Worm (Caenorhabditis elegans): ENCODE data around the gene daf-15.

daf-15 gene

DNA sequence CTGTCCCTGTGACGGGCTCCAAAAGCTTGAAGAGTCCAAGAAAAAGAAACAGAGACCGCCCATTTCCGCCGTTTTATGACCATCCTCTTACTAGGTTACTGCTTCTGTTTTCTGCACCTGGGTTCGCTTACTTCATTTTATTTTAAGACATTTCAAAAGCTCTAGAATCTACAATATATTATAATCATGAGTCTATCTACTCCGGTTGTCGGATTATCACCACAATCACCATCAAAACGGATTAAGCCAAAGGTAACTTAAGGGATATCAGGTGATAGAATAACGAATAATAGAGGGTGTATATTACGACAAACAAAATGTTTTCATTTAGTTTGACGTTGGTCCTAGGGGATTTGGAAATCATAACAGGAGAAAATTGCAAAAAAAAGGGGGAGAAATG, 46.3 kb downstream of the daf-15 start:
- TF ChIP-seq ahr-1 (tag; optimal IDR thresholded peaks at IDR 0.05): no peak

DNA sequence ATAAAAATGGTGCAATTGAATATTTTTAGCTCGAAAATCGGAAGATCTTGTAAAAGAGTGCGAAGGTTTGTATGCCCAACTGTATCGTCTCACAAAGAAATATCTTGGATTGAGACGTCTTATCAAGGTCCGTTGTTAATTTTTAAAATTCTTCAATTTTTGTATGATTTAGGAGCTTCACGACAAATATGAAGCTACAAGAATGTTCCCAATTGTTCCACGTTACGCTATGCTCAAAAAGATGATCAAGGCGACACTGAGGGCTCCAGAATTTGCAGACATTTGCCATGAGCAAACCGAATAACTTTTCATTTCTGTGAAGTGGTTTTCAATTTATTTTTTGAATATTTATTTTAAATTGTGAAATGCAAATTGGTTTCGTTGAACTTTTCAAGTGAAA, 52.7 kb downstream of the daf-15 start:
- TF ChIP-seq hlh-13 (GFP tag; optimal IDR thresholded peaks at IDR 0.05): no peak
- TF ChIP-seq ztf-16 (tag; optimal IDR thresholded peaks at IDR 0.05): no peak
- no peak for TF ChIP-seq ceh-9 (tag; optimal IDR thresholded peaks at IDR 0.05)
- no peak for TF ChIP-seq unc-55 (GFP tag; optimal IDR thresholded peaks at IDR 0.05)
- no peak for TF ChIP-seq unc-86 (tag; optimal IDR thresholded peaks at IDR 0.05)
- TF ChIP-seq C38D4.7 (GFP tag; optimal IDR thresholded peaks at IDR 0.05): no peak
- TF ChIP-seq ceh-22 (tag; optimal IDR thresholded peaks at IDR 0.05): no peak
- no peak for TF ChIP-seq pros-1 (tag; optimal IDR thresholded peaks at IDR 0.05)
- TF ChIP-seq K02D7.2 (tag; optimal IDR thresholded peaks at IDR 0.05): no peak
- no peak for TF ChIP-seq fax-1 (tag; optimal IDR thresholded peaks at IDR 0.05)
- no peak for TF ChIP-seq pha-2 (tag; optimal IDR thresholded peaks at IDR 0.05)

DNA sequence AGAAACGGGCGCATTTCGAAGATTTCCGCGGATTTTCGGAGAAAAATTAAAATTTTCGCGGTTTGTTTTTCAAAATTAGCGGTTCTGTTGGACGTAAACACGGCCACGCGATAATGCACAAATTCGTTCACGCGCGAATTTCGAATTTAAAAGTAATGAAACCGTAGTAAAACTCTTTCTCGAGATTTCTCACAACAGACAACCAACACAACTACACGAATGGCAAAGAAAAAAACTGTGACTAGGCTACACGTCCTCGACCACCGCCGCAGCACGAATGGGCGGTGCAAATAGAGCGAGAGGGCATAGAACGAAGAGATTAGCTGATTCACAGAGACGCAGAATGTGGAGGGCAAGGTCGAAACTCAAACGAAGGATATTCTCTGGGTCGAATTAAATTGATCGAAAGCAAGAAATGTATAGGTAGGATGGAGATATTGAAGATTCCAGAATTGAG, 54.9 kb downstream of the daf-15 start, which contains the start of gene idh-1:
Gene idh-1, minus strand, starts transcription at position 228 of the 457 bp plus-strand sequence.
- TF ChIP-seq ceh-31 (tag; optimal IDR thresholded peaks at IDR 0.05): peak; percentile 6
- no peak for TF ChIP-seq ama-1 (optimal IDR thresholded peaks at IDR 0.05)
- no peak for TF ChIP-seq pag-3 (tag; optimal IDR thresholded peaks at IDR 0.05; ENCODE audit: borderline replicate concordance)
- TF ChIP-seq nfya-1 (tag; optimal IDR thresholded peaks at IDR 0.05): peak; percentile 12
- peak; percentile 14 for TF ChIP-seq tbx-2 (tag; optimal IDR thresholded peaks at IDR 0.05)
- TF ChIP-seq unc-55 (GFP tag; optimal IDR thresholded peaks at IDR 0.05): no peak
- no peak for TF ChIP-seq ceh-48 (tag; optimal IDR thresholded peaks at IDR 0.05)
- TF ChIP-seq ceh-2 (tag; optimal IDR thresholded peaks at IDR 0.05): peak; percentile 1
- no peak for TF ChIP-seq sox-4 (tag; optimal IDR thresholded peaks at IDR 0.05)
- TF ChIP-seq lin-11 (tag; optimal IDR thresholded peaks at IDR 0.05): no peak
- TF ChIP-seq unc-3 (GFP tag; conservative IDR thresholded peaks at IDR 0.05): no peak
- no peak for TF ChIP-seq unc-3 (tag; optimal IDR thresholded peaks at IDR 0.05)
- no peak for TF ChIP-seq pat-9 (tag; optimal IDR thresholded peaks at IDR 0.05)
- TF ChIP-seq ceh-30 (tag; optimal IDR thresholded peaks at IDR 0.05): no peak
- no peak for TF ChIP-seq hlh-30 (tag; optimal IDR thresholded peaks at IDR 0.05; ENCODE audit: insufficient read depth)
- no peak for TF ChIP-seq F13H6.1 (tag; optimal IDR thresholded peaks at IDR 0.05)
- no peak for TF ChIP-seq che-1 (tag; optimal IDR thresholded peaks at IDR 0.05)
- TF ChIP-seq K02D7.2 (tag; optimal IDR thresholded peaks at IDR 0.05): no peak

DNA sequence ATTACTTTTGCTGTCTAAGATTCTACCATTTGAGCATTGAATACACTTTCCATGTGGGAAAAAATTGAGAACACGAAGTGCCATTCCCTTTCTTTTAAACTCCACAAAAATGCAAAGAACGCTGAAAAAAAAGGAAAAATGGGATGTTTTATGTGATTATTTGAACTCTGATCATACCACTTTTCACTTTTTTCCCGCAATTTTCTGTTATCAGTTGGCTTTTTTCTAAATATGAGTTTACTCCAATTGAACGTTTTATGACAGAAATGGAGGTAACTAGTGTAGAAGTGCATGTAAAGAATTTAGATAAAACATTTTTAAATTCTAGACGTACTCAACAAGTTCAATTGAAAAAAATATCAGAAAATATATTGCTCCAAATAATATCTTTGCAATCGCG, 55.4 kb downstream of the daf-15 start:
- TF ChIP-seq Y22D7AL.16 (tag; optimal IDR thresholded peaks at IDR 0.05): no peak

DNA sequence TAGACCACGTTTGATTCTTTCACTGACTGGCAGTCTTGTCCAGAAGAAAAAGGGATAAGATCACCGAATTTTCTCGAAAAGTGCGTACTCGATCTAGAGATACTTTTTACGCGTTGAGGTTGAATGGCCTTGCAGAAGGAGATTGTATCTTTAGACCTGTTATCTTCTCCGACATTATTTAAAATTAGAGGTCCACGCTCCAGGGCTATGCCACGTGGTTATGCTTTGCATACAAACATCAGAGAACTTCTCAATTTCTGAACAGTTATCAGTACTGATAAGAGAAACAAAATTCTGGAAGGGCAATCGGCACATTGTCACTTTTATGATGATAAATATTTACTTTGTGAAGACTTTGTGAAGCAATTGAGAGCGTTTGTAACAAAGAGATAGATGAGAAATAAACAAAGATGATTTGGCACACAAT, 56.1 kb downstream of the daf-15 start:
- TF ChIP-seq T23F11.4 (GFP tag; optimal IDR thresholded peaks at IDR 0.05): no peak
- peak; percentile 93 for TF ChIP-seq elt-2 (tag; optimal IDR thresholded peaks at IDR 0.05)

DNA sequence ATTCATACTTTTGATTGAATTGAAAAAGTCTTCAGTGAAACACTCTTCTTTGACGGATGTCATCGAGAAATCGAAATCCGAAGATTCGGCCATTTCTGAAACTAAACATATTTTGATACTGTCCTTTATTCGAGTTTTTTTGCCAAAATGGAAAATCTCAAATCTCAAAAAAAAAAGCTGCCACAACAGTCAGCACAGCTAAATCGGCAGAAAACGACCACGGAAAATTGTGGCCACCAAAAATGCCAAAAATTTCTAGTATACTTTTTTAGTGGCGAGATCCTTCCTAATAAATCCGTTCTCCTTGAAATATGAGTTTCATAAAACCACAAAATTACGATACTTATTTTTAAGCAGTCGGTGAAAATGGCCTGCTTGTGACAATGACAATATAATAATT, 57.9 kb downstream of the daf-15 start, which contains the start of gene F38E11.9:
Gene F38E11.9, minus strand, starts transcription at position 101 of the 400 bp plus-strand sequence.
- TF ChIP-seq sdc-2 (tag; optimal IDR thresholded peaks at IDR 0.05): no peak
- TF ChIP-seq ceh-34 (tag; optimal IDR thresholded peaks at IDR 0.05): no peak
- no peak for TF ChIP-seq K09A11.1 (tag; optimal IDR thresholded peaks at IDR 0.05; ENCODE audit: insufficient read depth)
- no peak for TF ChIP-seq syd-9 (tag; optimal IDR thresholded peaks at IDR 0.05)
- no peak for TF ChIP-seq ceh-30 (tag; optimal IDR thresholded peaks at IDR 0.05)
- TF ChIP-seq gmeb-2 (tag; optimal IDR thresholded peaks at IDR 0.05): no peak
- no peak for TF ChIP-seq dve-1 (tag; optimal IDR thresholded peaks at IDR 0.05)
- no peak for TF ChIP-seq pat-9 (tag; optimal IDR thresholded peaks at IDR 0.05)
- TF ChIP-seq tbx-2 (tag; optimal IDR thresholded peaks at IDR 0.05): no peak
- no peak for TF ChIP-seq ztf-16 (tag; optimal IDR thresholded peaks at IDR 0.05)
- no peak for TF ChIP-seq sox-4 (tag; optimal IDR thresholded peaks at IDR 0.05)
- TF ChIP-seq pax-1 (tag; optimal IDR thresholded peaks at IDR 0.05): no peak
- no peak for TF ChIP-seq pha-2 (tag; optimal IDR thresholded peaks at IDR 0.05)
- TF ChIP-seq ceh-6 (GFP tag; optimal IDR thresholded peaks at IDR 0.05): no peak
- no peak for TF ChIP-seq pag-3 (tag; optimal IDR thresholded peaks at IDR 0.05; ENCODE audit: borderline replicate concordance)
